Worm (Caenorhabditis elegans) whole organism, early embryonic: ENCODE results near the gene sap-49.

ENCODE experiments used
- ama-1 ChIP-seq: fragments of 150-350 bp; optimal IDR thresholded peaks from 2 replicates; lab custom pipeline; 2014
- hnd-1 ChIP-seq: sonication (generic microtip); optimal IDR thresholded peaks from 2 replicates; lab custom pipeline; 2016; ENCODE audit warnings: missing genetic modification characterization, missing compliant biosample characterization

- no peak for TF ChIP-seq ama-1 (lab: Kevin White, UChicago)
- no peak for TF ChIP-seq hnd-1 (tag; lab: Kevin White, UChicago)
These were observed 950 bp downstream of the sap-49 start for ce11 chrII:8034617-8035016.
